Fruit fly (Drosophila melanogaster): ENCODE results near the gene viaf.
A peak's percentile ranks its signal among the peaks of the same experiment; 100 is the strongest.

viaf gene

dm6 chr3L:12037449-12038163 lies 44.6 kb upstream of the viaf start (continued):
- TF ChIP-seq CG18619 (GFP tag; optimal IDR thresholded peaks at IDR 0.05), result peak; percentile 22
- TF ChIP-seq eyg (GFP tag; optimal IDR thresholded peaks at IDR 0.05), result no peak
- TF ChIP-seq fd3F (GFP tag; optimal IDR thresholded peaks at IDR 0.05), result no peak
- TF ChIP-seq CG17361 (GFP tag; IDR thresholded peaks at IDR 0.05), result peak; percentile 57; the same call in 2 of the 3 replicates
- TF ChIP-seq tgo (GFP tag; IDR thresholded peaks at IDR 0.05), result peak; percentile 68
- no peak for TF ChIP-seq CG43689 (GFP tag; IDR thresholded peaks at IDR 0.05)
- TF ChIP-seq insv (GFP tag; optimal IDR thresholded peaks at IDR 0.05), result no peak
- no peak for TF ChIP-seq CG1647 (GFP tag; optimal IDR thresholded peaks at IDR 0.05)
- TF ChIP-seq Dbx (GFP tag; IDR thresholded peaks at IDR 0.05), result peak; percentile 51; the same call in 1 of the 3 replicates
- no peak for TF ChIP-seq usp (GFP tag; optimal IDR thresholded peaks at IDR 0.05)
- peak; percentile 20 for TF ChIP-seq CG16863 (GFP tag; optimal IDR thresholded peaks at IDR 0.05)
- peak; percentile 79 for TF ChIP-seq zfh1 (GFP tag; IDR thresholded peaks at IDR 0.05)
- TF ChIP-seq scrt (GFP tag; optimal IDR thresholded peaks at IDR 0.05), result no peak
- no peak for TF ChIP-seq CG3838 (GFP tag; optimal IDR thresholded peaks at IDR 0.05)
- TF ChIP-seq CG9609 (GFP tag; optimal IDR thresholded peaks at IDR 0.05), result no peak
- peak in 1 of 2 experiments; percentile 24 for TF ChIP-seq dpn (GFP tag; optimal IDR thresholded peaks at IDR 0.05)
- TF ChIP-seq CG6272 (GFP tag; IDR thresholded peaks at IDR 0.05), result no peak
- no peak for TF ChIP-seq aop (GFP tag; IDR thresholded peaks at IDR 0.05)
- TF ChIP-seq Blimp-1 (GFP tag; optimal IDR thresholded peaks at IDR 0.05), result peak; percentile 71
- peak; percentile 72 for TF ChIP-seq D19A (tag; optimal IDR thresholded peaks at IDR 0.05)
- no peak for TF ChIP-seq CG7987 (GFP tag; optimal IDR thresholded peaks at IDR 0.05)
- 0 out of 2 replicates have a peak, but pooled peaks have one; percentile 40 for TF ChIP-seq danr (GFP tag; IDR thresholded peaks at IDR 0.05)
- TF ChIP-seq bab2 (GFP tag; optimal IDR thresholded peaks at IDR 0.05), result peak; percentile 31
- no peak for TF ChIP-seq Optix (GFP tag; IDR thresholded peaks at IDR 0.05)
- TF ChIP-seq Sox102F (GFP tag; optimal IDR thresholded peaks at IDR 0.05), result peak; percentile 36
- peak; percentile 59 for TF ChIP-seq HLH3B (GFP tag; IDR thresholded peaks at IDR 0.05)
- no peak for TF ChIP-seq h (optimal IDR thresholded peaks at IDR 0.05)
- TF ChIP-seq CG15601 (tag; optimal IDR thresholded peaks at IDR 0.05), result peak; percentile 19
- TF ChIP-seq sd (tag; optimal IDR thresholded peaks at IDR 0.05), result no peak
- TF ChIP-seq chm (GFP tag; IDR thresholded peaks at IDR 0.05), result peak; percentile 40; the same call in 1 of the 2 replicates
- no peak for TF ChIP-seq Stat92E (GFP tag; optimal IDR thresholded peaks at IDR 0.05)
- TF ChIP-seq CG7786 (GFP tag; optimal IDR thresholded peaks at IDR 0.05), result peak; percentile 21
- TF ChIP-seq Hr3 (GFP tag; optimal IDR thresholded peaks at IDR 0.05), result no peak
- TF ChIP-seq CG11723 (GFP tag; optimal IDR thresholded peaks at IDR 0.05), result no peak
- peak; percentile 36 for TF ChIP-seq CG1792 (GFP tag; optimal IDR thresholded peaks at IDR 0.05)
- no peak for TF ChIP-seq CG17568 (GFP tag; optimal IDR thresholded peaks at IDR 0.05)
- no peak for TF ChIP-seq CG16779 (GFP tag; IDR thresholded peaks at IDR 0.05)
- TF ChIP-seq HHEX (GFP tag; optimal IDR thresholded peaks at IDR 0.05), result peak; percentile 5
- TF ChIP-seq Hsf (GFP tag; optimal IDR thresholded peaks at IDR 0.05), result no peak
- TF ChIP-seq CG17186 (GFP tag; optimal IDR thresholded peaks at IDR 0.05), result no peak
- TF ChIP-seq CG8290 (GFP tag; optimal IDR thresholded peaks at IDR 0.05), result no peak
- no peak for TF ChIP-seq CG8290 (tag; optimal IDR thresholded peaks at IDR 0.05)
- TF ChIP-seq Poxn (GFP tag; IDR thresholded peaks at IDR 0.05), result no peak
- TF ChIP-seq hb (GFP tag; IDR thresholded peaks at IDR 0.05; ENCODE audit: partially characterized antibody), result no peak
- peak; percentile 62 for TF ChIP-seq repo (GFP tag; optimal IDR thresholded peaks at IDR 0.05)
- peak; percentile 0 for TF ChIP-seq pb (GFP tag; optimal IDR thresholded peaks at IDR 0.05)
- peak; percentile 81; the same call in 2 of the 3 replicates for TF ChIP-seq CG6175 (GFP tag; IDR thresholded peaks at IDR 0.05)
- TF ChIP-seq Deaf1 (tag; optimal IDR thresholded peaks at IDR 0.05), result no peak
- no peak; the same call in 1 of the 2 replicates for TF ChIP-seq dan (GFP tag; IDR thresholded peaks at IDR 0.05)
- TF ChIP-seq ssp (GFP tag; IDR thresholded peaks at IDR 0.05), result peak; percentile 51
- TF ChIP-seq E2f1 (GFP tag; IDR thresholded peaks at IDR 0.05), result peak; percentile 63; the same call in 1 of the 2 replicates

Measured in whole organism, embryonic.